Worm (Caenorhabditis elegans) whole organism, late embryonic: ENCODE measurements around the gene ctl-1.

Source experiments
- dmd-4 ChIP-seq: sonication (generic microtip); optimal IDR thresholded peaks from 2 replicates; lab custom pipeline; 2016; ENCODE audit warnings: borderline replicate concordance, missing genetic modification characterization, missing compliant biosample characterization
- fkh-10 ChIP-seq: fragments of 150-350 bp; optimal IDR thresholded peaks from 2 replicates; lab custom pipeline; 2014; ENCODE audit warnings: missing biosample characterization, missing genetic modification reagents, missing genetic modification characterization
- nhr-11 ChIP-seq: fragments of 150-350 bp; optimal IDR thresholded peaks from 2 replicates; lab custom pipeline; 2014; ENCODE audit warnings: missing biosample characterization, missing genetic modification characterization
- odd-2 ChIP-seq: sonication (generic microtip); optimal IDR thresholded peaks from 2 replicates; lab custom pipeline; 2017; ENCODE audit warnings: antibody characterized with exemption, mild to moderate bottlenecking, missing genetic modification characterization, missing compliant biosample characterization
- pha-4 ChIP-seq: fragments of 150-350 bp; optimal IDR thresholded peaks from 2 replicates; lab custom pipeline; 2018; ENCODE audit warnings: missing biosample characterization, missing genetic modification reagents, missing genetic modification characterization
- pqm-1 ChIP-seq: sonication (generic microtip); optimal IDR thresholded peaks from 2 replicates; lab custom pipeline; 2016; ENCODE audit warnings: missing genetic modification characterization, missing compliant biosample characterization
- tbx-2 ChIP-seq: sonication (generic microtip); optimal IDR thresholded peaks from 2 replicates; lab custom pipeline; 2016; ENCODE audit warnings: missing genetic modification characterization, missing compliant biosample characterization
- unc-55 ChIP-seq: sonication (generic microtip); optimal IDR thresholded peaks from 2 replicates; lab custom pipeline; 2017; ENCODE audit warnings: missing biosample characterization, missing genetic modification reagents, missing genetic modification characterization

DNA sequence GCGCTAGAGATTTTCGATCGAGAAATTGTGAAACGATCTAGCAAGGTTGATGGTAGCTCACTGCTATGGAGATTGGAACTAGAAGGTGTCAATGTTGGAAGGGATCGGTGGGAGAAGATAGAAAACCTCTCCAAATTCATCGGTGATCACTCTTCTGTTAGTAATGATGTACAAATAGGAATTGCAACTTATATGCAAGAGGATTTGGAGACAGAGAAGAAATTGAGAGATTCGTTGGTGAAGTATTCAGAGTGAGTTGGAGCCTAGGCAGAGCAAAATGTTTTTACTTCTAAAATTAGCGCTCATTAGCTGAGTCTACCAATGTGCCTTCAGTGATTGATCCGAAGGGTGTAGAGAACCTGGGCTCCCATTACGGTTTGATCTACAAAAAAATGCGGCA lies 11.7 kb downstream of the ctl-1 start:
- no peak for TF ChIP-seq nhr-11 (tag; lab: Kevin White, UChicago)
- TF ChIP-seq tbx-2, result no peak
- TF ChIP-seq fkh-10 (GFP tag; lab: Kevin White, UChicago), result no peak
- no peak for TF ChIP-seq odd-2
- no peak for TF ChIP-seq pha-4 (tag; lab: Kevin White, UChicago)
- TF ChIP-seq dmd-4 (tag; lab: Kevin White, UChicago), result no peak
- no peak for TF ChIP-seq unc-55 (GFP tag; lab: Kevin White, UChicago)
- TF ChIP-seq pqm-1 (tag; lab: Kevin White, UChicago), result no peak
